Worm (Caenorhabditis elegans) whole organism, L3 larva: ENCODE measurements around the gene vrk-1.

Experiments
- R02D3.7 ChIP-seq: fragments of 150-350 bp; optimal IDR thresholded peaks from 2 replicates; lab custom pipeline; 2014; ENCODE audit warnings: missing biosample characterization, missing genetic modification characterization
- ZK546.5 ChIP-seq: sonication (generic microtip); optimal IDR thresholded peaks from 2 replicates; lab custom pipeline; 2017; ENCODE audit warnings: missing biosample characterization, missing genetic modification characterization
- aly-2 ChIP-seq: fragments of 150-350 bp; optimal IDR thresholded peaks from 2 replicates; lab custom pipeline; 2014; ENCODE audit warnings: missing biosample characterization, missing genetic modification characterization
- ceh-16 ChIP-seq: sonication (generic microtip); optimal IDR thresholded peaks from 2 replicates; lab custom pipeline; 2017; ENCODE audit warnings: missing biosample characterization, missing genetic modification characterization
- ceh-9 ChIP-seq: sonication (generic microtip); optimal IDR thresholded peaks from 2 replicates; lab custom pipeline; 2018; ENCODE audit warnings: missing biosample characterization, missing genetic modification characterization
- daf-12 ChIP-seq: fragments of 150-350 bp; optimal IDR thresholded peaks from 2 replicates; lab custom pipeline; 2014; ENCODE audit warnings: missing biosample characterization, missing genetic modification reagents, missing genetic modification characterization
- egl-27 ChIP-seq: sonication (generic microtip); optimal IDR thresholded peaks from 4 replicates; lab custom pipeline; 2017; ENCODE audit warnings: missing biosample characterization, missing genetic modification reagents, missing genetic modification characterization
- elt-1 ChIP-seq: fragments of 150-350 bp; optimal IDR thresholded peaks from 2 replicates; lab custom pipeline; 2014; ENCODE audit warnings: missing biosample characterization, missing genetic modification characterization
- elt-2 ChIP-seq: sonication (generic microtip); optimal IDR thresholded peaks from 2 replicates; lab custom pipeline; 2016; ENCODE audit warnings: missing genetic modification reagents, mild to moderate bottlenecking, missing genetic modification characterization, missing compliant biosample characterization
- fkh-10 ChIP-seq: sonication (generic microtip); optimal IDR thresholded peaks from 2 replicates; lab custom pipeline; 2017; ENCODE audit warnings: missing biosample characterization, missing genetic modification reagents, missing genetic modification characterization
- fkh-2 ChIP-seq: fragments of 150-350 bp; optimal IDR thresholded peaks from 2 replicates; lab custom pipeline; 2014; ENCODE audit warnings: missing biosample characterization, missing genetic modification reagents, missing genetic modification characterization
- fos-1 ChIP-seq: fragments of 150-350 bp; optimal IDR thresholded peaks from 2 replicates; lab custom pipeline; 2014; ENCODE audit warnings: missing biosample characterization, missing genetic modification characterization
- hmg-11 ChIP-seq: sonication (generic microtip); optimal IDR thresholded peaks from 2 replicates; lab custom pipeline; 2016; ENCODE audit warnings: missing genetic modification characterization, missing compliant biosample characterization
- lin-15B ChIP-seq: fragments of 150-350 bp; optimal IDR thresholded peaks from 2 replicates; lab custom pipeline; 2014; ENCODE audit warnings: missing biosample characterization, missing genetic modification characterization
- lsy-12 ChIP-seq: sonication (generic microtip); optimal IDR thresholded peaks from 2 replicates; lab custom pipeline; 2016; ENCODE audit warnings: mild to moderate bottlenecking, missing genetic modification characterization, missing compliant biosample characterization
- mdl-1 ChIP-seq: fragments of 150-350 bp; optimal IDR thresholded peaks from 2 replicates; lab custom pipeline; 2014; ENCODE audit warnings: missing biosample characterization, missing genetic modification characterization
- mml-1 ChIP-seq: fragments of 150-350 bp; sonication (generic microtip); optimal IDR thresholded peaks from 3 replicates; lab custom pipeline; 2014; ENCODE audit warnings: missing biosample characterization, missing genetic modification characterization
- nfya-1 ChIP-seq: sonication (generic microtip); optimal IDR thresholded peaks from 2 replicates; lab custom pipeline; 2017; ENCODE audit warnings: missing genetic modification characterization, mild to moderate bottlenecking, missing compliant biosample characterization, antibody characterized with exemption, moderate library complexity; ENCODE audit not compliant: insufficient read depth
- nhr-11 ChIP-seq: fragments of 150-350 bp; optimal IDR thresholded peaks from 2 replicates; lab custom pipeline; 2014; ENCODE audit warnings: missing biosample characterization, missing genetic modification characterization
- nhr-12 ChIP-seq: fragments of 150-350 bp; optimal IDR thresholded peaks from 2 replicates; lab custom pipeline; 2014; ENCODE audit warnings: missing biosample characterization, missing genetic modification characterization
- nhr-23 ChIP-seq: fragments of 150-350 bp; optimal IDR thresholded peaks from 2 replicates; lab custom pipeline; 2014; ENCODE audit warnings: missing biosample characterization, missing genetic modification reagents, missing genetic modification characterization
- nhr-237 ChIP-seq: fragments of 150-350 bp; optimal IDR thresholded peaks from 2 replicates; lab custom pipeline; 2014; ENCODE audit warnings: missing biosample characterization, missing genetic modification characterization
- nhr-25 ChIP-seq: sonication (generic microtip); optimal IDR thresholded peaks from 2 replicates; lab custom pipeline; 2017; ENCODE audit warnings: missing biosample characterization, missing genetic modification characterization
- nhr-28 ChIP-seq: fragments of 150-350 bp; optimal IDR thresholded peaks from 2 replicates; lab custom pipeline; 2014; ENCODE audit warnings: missing biosample characterization, missing genetic modification characterization
- nhr-43 ChIP-seq: sonication (generic microtip); optimal IDR thresholded peaks from 2 replicates; lab custom pipeline; 2016; ENCODE audit warnings: mild to moderate bottlenecking, missing genetic modification characterization, missing compliant biosample characterization; ENCODE audit not compliant: poor library complexity, severe bottlenecking
- nhr-76 ChIP-seq: fragments of 150-350 bp; sonication (generic microtip); optimal IDR thresholded peaks from 5 replicates; lab custom pipeline; 2014; ENCODE audit warnings: missing biosample characterization, missing genetic modification characterization
- nhr-77 ChIP-seq: fragments of 150-350 bp; optimal IDR thresholded peaks from 2 replicates; lab custom pipeline; 2014; ENCODE audit warnings: missing biosample characterization, missing genetic modification characterization
- pha-4 ChIP-seq: fragments of 150-350 bp; optimal IDR thresholded peaks from 2 replicates; lab custom pipeline; 2014; ENCODE audit warnings: missing biosample characterization, missing genetic modification reagents, missing genetic modification characterization
- pqm-1 ChIP-seq: fragments of 150-350 bp; optimal IDR thresholded peaks from 2 replicates; lab custom pipeline; 2017; ENCODE audit warnings: missing biosample characterization, missing genetic modification characterization, inconsistent platforms
- skn-1 ChIP-seq: fragments of 150-350 bp; optimal IDR thresholded peaks from 2 replicates; lab custom pipeline; 2014; ENCODE audit warnings: missing biosample characterization, missing genetic modification characterization
- snpc-4 ChIP-seq: fragments of 150-350 bp; optimal IDR thresholded peaks from 2 replicates; lab custom pipeline; 2014; ENCODE audit warnings: missing biosample characterization, missing genetic modification characterization
- unc-39 ChIP-seq: sonication (generic microtip); optimal IDR thresholded peaks from 4 replicates; lab custom pipeline; 2017; ENCODE audit warnings: missing biosample characterization, missing genetic modification characterization
- unc-62 ChIP-seq: fragments of 150-350 bp; sonication (generic microtip); optimal IDR thresholded peaks from 4 replicates; lab custom pipeline; 2014; ENCODE audit warnings: missing biosample characterization, missing genetic modification reagents, missing genetic modification characterization
- zag-1 ChIP-seq: fragments of 150-350 bp; optimal IDR thresholded peaks from 2 replicates; lab custom pipeline; 2014; ENCODE audit warnings: missing biosample characterization, missing genetic modification characterization
- ztf-4 ChIP-seq: fragments of 150-350 bp; optimal IDR thresholded peaks from 2 replicates; lab custom pipeline; 2014; ENCODE audit warnings: missing biosample characterization, missing genetic modification characterization

The vrk-1 gene

ce11 chrII:5902139-5902538 is 19.6 kb upstream of the vrk-1 start:
- TF ChIP-seq nhr-237 (tag; lab: Kevin White, UChicago) (no peak), nhr-77 (no peak)

- TF ChIP-seq fkh-10 (no peak), fos-1 (tag; lab: Kevin White, UChicago) (no peak), ceh-9 (no peak), aly-2 (tag; lab: Kevin White, UChicago) (no peak), pqm-1 (tag; lab: Kevin White, UChicago) (no peak), fkh-2 (tag; lab: Kevin White, UChicago) (no peak), nhr-43 (tag; lab: Kevin White, UChicago) (no peak), mml-1 (tag; lab: Kevin White, UChicago) (no peak), nfya-1 (no peak), nhr-76 (tag; lab: Kevin White, UChicago) (no peak), mdl-1 (tag; lab: Kevin White, UChicago) (no peak)
Observed at ce11 chrII:5904252-5904651, 17.5 kb upstream of the vrk-1 start, which contains the start of gene tsp-18. Gene tsp-18, plus strand, starts transcription at chrII:5904552.

ce11 chrII:5906274-5906673 is 15.5 kb upstream of the vrk-1 start, which contains the start of gene F59G1.8:
Gene F59G1.8, plus strand, starts transcription at chrII:5906566.
- TF ChIP-seq ceh-16 (tag; lab: Kevin White, UChicago) (no peak), nhr-76 (tag; lab: Kevin White, UChicago) (no peak), zag-1 (tag; lab: Kevin White, UChicago) (no peak), ztf-4 (tag; lab: Kevin White, UChicago) (no peak), aly-2 (tag; lab: Kevin White, UChicago) (no peak), nhr-43 (tag; lab: Kevin White, UChicago) (no peak), nhr-12 (tag; lab: Kevin White, UChicago) (no peak), nhr-28 (tag; lab: Kevin White, UChicago) (no peak), nhr-23 (tag; lab: Kevin White, UChicago) (no peak), fkh-2 (tag; lab: Kevin White, UChicago) (no peak), egl-27 (tag; lab: Kevin White, UChicago) (no peak), fkh-10 (no peak), lsy-12 (no peak), unc-62 (GFP tag; lab: Kevin White, UChicago) (no peak), daf-12 (tag; lab: Kevin White, UChicago) (no peak), hmg-11 (no peak), nhr-77 (no peak), ZK546.5 (tag; lab: Kevin White, UChicago) (no peak)
- TF ChIP-seq, all 47 proteins: peak for 0

- no peak for TF ChIP-seq fkh-10
- TF ChIP-seq lin-15B (tag; lab: Kevin White, UChicago), result peak; percentile 46
- TF ChIP-seq R02D3.7 (tag; lab: Kevin White, UChicago), result no peak
- TF ChIP-seq zag-1 (tag; lab: Kevin White, UChicago), result no peak
- TF ChIP-seq pha-4 (tag; lab: Kevin White, UChicago), result peak; percentile 78
- no peak for TF ChIP-seq ceh-16 (tag; lab: Kevin White, UChicago)
- peak; percentile 73 for TF ChIP-seq skn-1 (tag; lab: Kevin White, UChicago)
- peak; percentile 29 for TF ChIP-seq nhr-25
- peak; percentile 22 for TF ChIP-seq snpc-4 (tag; lab: Kevin White, UChicago)
- TF ChIP-seq unc-39 (tag; lab: Kevin White, UChicago), result no peak
- TF ChIP-seq elt-1 (tag; lab: Kevin White, UChicago), result no peak
- TF ChIP-seq nfya-1, result peak; percentile 42
- peak; percentile 12 for TF ChIP-seq elt-2 (tag; lab: Kevin White, UChicago)
- TF ChIP-seq ZK546.5 (tag; lab: Kevin White, UChicago), result no peak
- peak; percentile 40 for TF ChIP-seq pqm-1 (tag; lab: Kevin White, UChicago)
- no peak for TF ChIP-seq nhr-12 (tag; lab: Kevin White, UChicago)
Observed at ce11 chrII:5907482-5907881, 14.3 kb upstream of the vrk-1 start, which contains the start of gene vps-35. Gene vps-35, plus strand, starts transcription at chrII:5907816.

ce11 chrII:5911274-5911673 is 10.5 kb upstream of the vrk-1 start, which contains the start of gene cgt-3:
Gene cgt-3, plus strand, starts transcription at chrII:5911324.
- TF ChIP-seq nhr-11 (tag; lab: Kevin White, UChicago) (no peak), unc-39 (tag; lab: Kevin White, UChicago) (no peak), pha-4 (tag; lab: Kevin White, UChicago) (peak; percentile 71), pqm-1 (tag; lab: Kevin White, UChicago) (peak; percentile 58)
